Worm (Caenorhabditis elegans): ENCODE measurements around the gene C06H5.13.
"Not testable (repeated sequence)": the region's sequence is repeated elsewhere in the genome, so short reads cannot be mapped to it uniquely, and the experiment has no call there.

Gene C06H5.13

ce11 chrV:17921423-17921822, 23.9 kb upstream of the C06H5.13 start, which contains the start of gene E01B7.2 (continued):
- TF ChIP-seq lin-15B (tag; optimal IDR thresholded peaks at IDR 0.05) (peak; percentile 82), eor-1 (tag; optimal IDR thresholded peaks at IDR 0.05) (peak in 1 of 2 experiments; percentile 56), elt-1 (tag; optimal IDR thresholded peaks at IDR 0.05) (no peak), mdl-1 (tag; optimal IDR thresholded peaks at IDR 0.05) (no peak), R02D3.7 (tag; optimal IDR thresholded peaks at IDR 0.05) (no peak), ztf-4 (tag; optimal IDR thresholded peaks at IDR 0.05) (no peak), jun-1 (tag; optimal IDR thresholded peaks at IDR 0.05) (peak; percentile 40), fos-1 (tag; optimal IDR thresholded peaks at IDR 0.05) (no peak), daf-12 (tag; optimal IDR thresholded peaks at IDR 0.05) (no peak), skn-1 (tag; optimal IDR thresholded peaks at IDR 0.05) (peak; percentile 96), nhr-12 (tag; optimal IDR thresholded peaks at IDR 0.05) (no peak), nhr-28 (tag; optimal IDR thresholded peaks at IDR 0.05) (no peak), nhr-76 (tag; optimal IDR thresholded peaks at IDR 0.05) (no peak), ceh-16 (tag; optimal IDR thresholded peaks at IDR 0.05) (no peak), tbx-2 (tag; optimal IDR thresholded peaks at IDR 0.05) (no peak), aly-2 (tag; optimal IDR thresholded peaks at IDR 0.05) (no peak), nhr-67 (tag; optimal IDR thresholded peaks at IDR 0.05) (no peak)

ce11 chrV:17918726-17919125, 21.2 kb upstream of the C06H5.13 start, which contains the start of gene C06H5.8:
TSS of gene C06H5.8 (plus strand) at chrV:17919026.
- TF ChIP-seq elt-1 (tag; optimal IDR thresholded peaks at IDR 0.05) (no peak), lin-39 (tag; optimal IDR thresholded peaks at IDR 0.05) (no peak), lsy-12 (tag; optimal IDR thresholded peaks at IDR 0.05) (no peak), egl-5 (tag; optimal IDR thresholded peaks at IDR 0.05) (no peak), nhr-237 (tag; optimal IDR thresholded peaks at IDR 0.05) (no peak), nhr-76 (tag; optimal IDR thresholded peaks at IDR 0.05) (no peak), unc-62 (GFP tag; optimal IDR thresholded peaks at IDR 0.05) (no peak), unc-39 (tag; optimal IDR thresholded peaks at IDR 0.05) (no peak), nhr-77 (tag; optimal IDR thresholded peaks at IDR 0.05) (no peak)

- TF ChIP-seq ceh-16 (tag; optimal IDR thresholded peaks at IDR 0.05) = no peak
These were observed 12.5 kb upstream of the C06H5.13 start, which contains the start of gene dcar-1 for ce11 chrV:17910019-17910418. TSS of gene dcar-1 (plus strand) at chrV:17910319.

- no peak for TF ChIP-seq elt-1 (tag; optimal IDR thresholded peaks at IDR 0.05)
- TF ChIP-seq nhr-25 (tag; optimal IDR thresholded peaks at IDR 0.05) = peak; percentile 56
- peak; percentile 50 for TF ChIP-seq nhr-23 (tag; optimal IDR thresholded peaks at IDR 0.05)
- peak; percentile 66 for TF ChIP-seq ceh-28 (tag; optimal IDR thresholded peaks at IDR 0.05)
These were observed 8.2 kb upstream of the C06H5.13 start for ce11 chrV:17905765-17906164.

ce11 chrV:17903829-17904228, 6.3 kb upstream of the C06H5.13 start, which contains the start of gene C06H5.14:
TSS of gene C06H5.14 (plus strand) at chrV:17904129.
- TF ChIP-seq daf-12, ztf-11, nhr-12 (tag; optimal IDR thresholded peaks at IDR 0.05): not testable (repeated sequence)

- TF ChIP-seq fkh-10 (GFP tag; optimal IDR thresholded peaks at IDR 0.05) (no peak), egl-5 (tag; optimal IDR thresholded peaks at IDR 0.05) (no peak), ceh-9 (tag; optimal IDR thresholded peaks at IDR 0.05) (no peak), nhr-76 (tag; optimal IDR thresholded peaks at IDR 0.05) (no peak), nhr-25 (tag; optimal IDR thresholded peaks at IDR 0.05) (no peak), ceh-16 (tag; optimal IDR thresholded peaks at IDR 0.05) (no peak), lsy-12 (tag; optimal IDR thresholded peaks at IDR 0.05) (no peak)
These were observed 2.0 kb upstream of the C06H5.13 start, which contains the start of gene fbxa-157 for ce11 chrV:17899503-17899902. TSS of gene fbxa-157 (plus strand) at chrV:17899803.

- TF ChIP-seq ceh-16 (tag; optimal IDR thresholded peaks at IDR 0.05) = no peak
- no peak for TF ChIP-seq unc-39 (tag; optimal IDR thresholded peaks at IDR 0.05)
- no peak for TF ChIP-seq hmg-11 (tag; optimal IDR thresholded peaks at IDR 0.05)
- no peak for TF ChIP-seq ztf-11 (tag; optimal IDR thresholded peaks at IDR 0.05)
- TF ChIP-seq nhr-77 (tag; optimal IDR thresholded peaks at IDR 0.05) = no peak
- TF ChIP-seq ama-1 (optimal IDR thresholded peaks at IDR 0.05) = no peak
- no peak for TF ChIP-seq pqm-1 (tag; optimal IDR thresholded peaks at IDR 0.05)
- no peak for TF ChIP-seq nhr-12 (tag; optimal IDR thresholded peaks at IDR 0.05)
- no peak for TF ChIP-seq ceh-28 (tag; optimal IDR thresholded peaks at IDR 0.05)
- no peak for TF ChIP-seq mml-1 (tag; optimal IDR thresholded peaks at IDR 0.05)
- no peak for TF ChIP-seq aly-2 (tag; optimal IDR thresholded peaks at IDR 0.05)
- no peak for TF ChIP-seq ztf-4 (tag; optimal IDR thresholded peaks at IDR 0.05)
- TF ChIP-seq skn-1 (tag; optimal IDR thresholded peaks at IDR 0.05) = no peak
- peak; percentile 44 for TF ChIP-seq pha-4 (tag; optimal IDR thresholded peaks at IDR 0.05)
- TF ChIP-seq elt-2 (tag; optimal IDR thresholded peaks at IDR 0.05) = peak; percentile 67
These were observed 701 bp downstream of the C06H5.13 start, which contains the start of gene fbxa-156 for ce11 chrV:17896736-17897353. TSS of gene fbxa-156 (minus strand) at chrV:17896786.

Data from whole organism, L3 larva.